Fruit fly (Drosophila melanogaster) Kc167 (cell line): ENCODE data around the gene Jhbp1.

ENCODE experiments used
- Myc ChIP-seq: fragments of >200 bp; optimal IDR thresholded peaks from 2 replicates; lab custom pipeline; 2017; ENCODE audit warnings: missing external identifiers
- Sin3A ChIP-seq: fragments of >200 bp; optimal IDR thresholded peaks from 2 replicates; lab custom pipeline; 2018; ENCODE audit warnings: missing external identifiers
- h ChIP-seq: fragments of >200 bp; optimal IDR thresholded peaks from 3 replicates; lab custom pipeline; 2018; ENCODE audit warnings: missing external identifiers
- insv ChIP-seq: fragments of >200 bp; optimal IDR thresholded peaks from 3 replicates; lab custom pipeline; 2018; ENCODE audit warnings: missing external identifiers
- psq ChIP-seq: fragments of >200 bp; optimal IDR thresholded peaks from 2 replicates; lab custom pipeline; 2017; ENCODE audit warnings: missing external identifiers
- ttk ChIP-seq: sonication (Bioruptor generic); optimal IDR thresholded peaks from 2 replicates; lab custom pipeline; 2017; ENCODE audit warnings: missing external identifiers

Gene Jhbp1

DNA sequence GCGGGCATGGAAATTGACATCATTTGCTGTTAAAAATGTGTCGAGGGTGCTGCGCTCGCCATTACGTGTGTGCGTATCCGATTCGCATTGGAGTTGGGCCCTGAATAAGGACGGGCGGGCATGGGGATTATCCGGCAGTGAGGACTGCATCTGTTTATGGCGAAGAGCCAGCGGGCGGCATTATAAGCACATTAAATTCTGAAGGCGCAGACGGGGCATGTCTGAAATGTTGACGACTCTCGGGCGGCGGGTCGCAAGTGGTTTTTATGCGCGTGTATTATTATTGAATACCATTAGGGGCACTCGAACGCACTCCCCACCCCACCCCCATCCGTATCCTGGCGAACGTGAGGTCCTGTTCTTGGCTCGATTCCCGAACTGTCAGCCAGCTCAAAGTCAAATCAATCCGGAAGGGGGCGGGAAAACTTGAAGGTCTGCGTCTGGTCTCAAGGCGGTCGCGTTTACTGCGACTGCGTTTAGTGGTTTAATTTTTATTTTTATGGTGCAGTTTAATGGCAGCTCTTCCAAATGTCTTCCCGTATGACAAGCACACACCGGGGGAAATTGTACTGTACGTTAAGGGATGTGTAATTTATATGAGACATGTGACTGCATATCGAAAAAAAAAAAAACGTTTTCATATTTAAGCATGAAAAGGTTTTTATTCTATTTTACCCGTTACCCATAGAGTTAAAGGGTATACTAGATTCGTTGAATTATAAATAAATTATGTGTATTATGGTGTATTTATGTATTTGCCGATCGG lies 13.2 kb downstream of the Jhbp1 start:
- TF ChIP-seq Sin3A (lab: Kevin White, UChicago) (no peak), insv (no peak), Myc (lab: Kevin White, UChicago) (no peak), h (lab: Kevin White, UChicago) (no peak), psq (lab: Kevin White, UChicago) (no peak), ttk (no peak)

DNA sequence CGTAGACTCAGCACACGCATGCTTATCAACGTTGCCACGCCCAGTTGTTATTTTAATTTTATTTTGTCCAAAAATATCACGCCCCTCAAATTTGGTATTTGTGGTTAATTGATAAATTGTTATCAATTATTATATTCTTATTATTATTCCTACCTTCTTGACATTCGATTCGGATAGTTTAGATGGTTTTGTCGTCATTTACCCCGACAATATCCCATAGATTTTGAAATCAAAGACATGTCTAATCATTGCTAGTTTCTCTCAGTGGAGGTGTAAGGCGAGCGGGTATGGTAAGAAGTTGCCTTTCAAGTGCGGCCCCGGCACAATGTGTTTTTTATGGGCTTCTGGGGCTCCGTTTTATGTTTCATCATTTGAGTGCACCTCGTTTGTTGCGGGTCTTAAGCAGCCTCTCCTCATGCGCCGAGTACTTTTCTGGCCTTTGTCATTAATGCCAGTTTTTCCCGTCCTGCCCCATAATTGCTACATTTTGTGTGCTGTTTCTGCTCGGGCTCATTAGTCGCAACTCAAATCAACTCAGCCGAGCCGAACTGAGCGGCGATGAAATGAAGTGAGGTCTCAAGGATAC lies 14.0 kb downstream of the Jhbp1 start:
- TF ChIP-seq h (lab: Kevin White, UChicago) (no peak), insv (no peak), ttk (no peak), Sin3A (lab: Kevin White, UChicago) (no peak), psq (lab: Kevin White, UChicago) (no peak), Myc (lab: Kevin White, UChicago) (no peak)

DNA sequence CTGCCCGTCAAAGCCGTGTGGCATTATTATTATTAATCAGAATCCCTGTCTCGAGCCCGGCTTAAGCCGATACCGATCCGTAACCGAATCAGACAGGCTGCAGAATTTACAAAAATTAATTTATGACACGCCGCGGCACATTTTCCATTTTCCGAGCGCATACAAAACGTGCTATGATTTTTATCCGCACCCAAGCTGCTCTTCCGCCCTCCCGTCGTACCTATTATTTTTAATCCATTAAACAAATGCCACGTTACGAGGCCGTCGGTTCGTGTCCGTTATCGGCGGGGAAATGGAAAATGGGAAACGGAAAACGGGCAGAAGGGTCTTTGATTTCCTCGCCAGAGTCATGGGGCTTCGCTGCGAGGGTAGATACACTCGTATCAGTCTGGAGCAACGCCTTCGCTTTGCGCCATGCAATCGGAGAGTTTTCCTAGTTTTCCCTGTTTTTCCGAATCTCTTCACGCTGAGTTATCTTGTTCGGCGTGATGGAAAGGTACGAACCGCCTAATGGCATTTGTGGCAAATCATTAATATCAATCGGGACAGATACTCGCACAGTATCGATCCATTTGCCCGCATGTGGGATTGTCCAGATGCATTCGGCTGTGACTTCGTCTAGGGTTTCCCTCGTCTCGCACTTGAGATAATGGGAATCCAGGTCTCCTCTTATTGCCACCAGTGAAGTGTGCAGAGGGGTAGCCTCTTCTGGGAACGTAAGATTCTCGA lies 15.0 kb downstream of the Jhbp1 start:
- no peak for TF ChIP-seq ttk
- TF ChIP-seq Sin3A (lab: Kevin White, UChicago): no peak
- TF ChIP-seq h (lab: Kevin White, UChicago): no peak

DNA sequence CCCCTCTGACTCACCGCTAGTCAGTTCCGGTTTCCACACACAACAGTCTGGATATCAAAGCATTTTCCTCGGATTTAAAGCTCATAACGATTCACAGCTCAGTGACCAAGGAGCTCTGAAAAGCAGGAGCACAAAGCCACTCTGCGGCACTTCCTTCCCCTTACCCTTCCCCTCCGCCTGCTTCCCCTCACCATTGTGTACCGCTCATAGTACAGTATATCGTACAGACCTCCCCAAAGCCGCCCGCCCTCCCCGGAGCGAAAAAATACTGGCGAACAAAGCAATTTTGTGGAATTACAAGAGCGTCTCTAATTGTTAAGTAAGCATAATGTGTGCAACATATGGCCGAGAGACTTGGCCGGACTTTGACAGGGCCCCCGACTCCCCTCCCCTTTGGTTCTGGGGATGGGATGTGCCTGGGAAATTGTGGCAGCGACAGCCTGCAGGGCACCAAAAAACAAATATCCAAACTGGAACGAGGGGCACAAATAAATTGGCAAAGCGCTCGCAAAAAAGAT lies 15.9 kb downstream of the Jhbp1 start:
- TF ChIP-seq h (lab: Kevin White, UChicago) (no peak), ttk (no peak), insv (no peak), psq (lab: Kevin White, UChicago) (no peak), Sin3A (lab: Kevin White, UChicago) (no peak), Myc (lab: Kevin White, UChicago) (no peak)

DNA sequence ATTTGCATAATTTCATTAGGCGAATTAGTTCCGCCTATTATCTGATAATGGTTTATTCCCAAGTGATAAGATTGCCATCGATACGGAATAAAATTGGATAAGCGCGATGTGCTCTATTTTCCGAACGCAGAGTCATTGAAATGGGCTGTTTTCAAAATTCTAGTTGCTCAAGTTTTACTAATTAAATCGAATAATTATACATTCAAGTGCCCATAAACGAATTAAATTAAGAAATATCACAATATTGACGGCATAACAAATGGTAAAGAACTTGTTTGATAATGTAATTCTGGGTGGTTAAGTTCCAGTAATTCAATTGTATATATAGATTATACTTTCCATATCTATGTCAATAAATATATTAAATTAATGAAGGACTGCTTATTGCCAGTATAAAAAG lies 18.9 kb downstream of the Jhbp1 start, which contains the start of gene CG14662:
Gene CG14662 (minus strand): TSS at position 101 of the 400 bp plus-strand sequence.
- TF ChIP-seq ttk: no peak
- TF ChIP-seq insv: no peak
- TF ChIP-seq Myc (lab: Kevin White, UChicago): no peak
- no peak for TF ChIP-seq h (lab: Kevin White, UChicago)
- TF ChIP-seq psq (lab: Kevin White, UChicago): no peak
- no peak for TF ChIP-seq Sin3A (lab: Kevin White, UChicago)

DNA sequence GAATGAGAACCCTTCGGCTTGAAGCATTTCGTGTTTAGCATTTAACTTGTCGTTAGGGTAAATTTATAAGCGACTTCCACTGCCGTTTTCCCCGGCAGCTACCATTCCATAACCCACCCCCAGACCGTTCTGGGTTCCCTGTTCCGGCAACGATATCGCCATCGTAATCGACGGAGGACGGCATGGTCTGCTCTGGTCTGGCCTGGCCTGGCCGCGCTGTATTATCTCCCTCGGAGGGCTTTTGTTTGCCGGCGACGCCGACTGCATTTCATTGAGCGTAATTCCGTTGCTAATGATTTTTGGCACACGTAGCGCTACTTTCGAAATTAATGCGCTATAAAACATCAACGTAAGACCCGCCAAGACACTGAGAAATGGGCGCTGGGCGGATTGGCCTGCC lies 19.4 kb downstream of the Jhbp1 start:
- TF ChIP-seq insv: no peak
- TF ChIP-seq Sin3A (lab: Kevin White, UChicago): no peak
- TF ChIP-seq h (lab: Kevin White, UChicago): no peak
- no peak for TF ChIP-seq ttk
- TF ChIP-seq psq (lab: Kevin White, UChicago): no peak
- TF ChIP-seq Myc (lab: Kevin White, UChicago): no peak

DNA sequence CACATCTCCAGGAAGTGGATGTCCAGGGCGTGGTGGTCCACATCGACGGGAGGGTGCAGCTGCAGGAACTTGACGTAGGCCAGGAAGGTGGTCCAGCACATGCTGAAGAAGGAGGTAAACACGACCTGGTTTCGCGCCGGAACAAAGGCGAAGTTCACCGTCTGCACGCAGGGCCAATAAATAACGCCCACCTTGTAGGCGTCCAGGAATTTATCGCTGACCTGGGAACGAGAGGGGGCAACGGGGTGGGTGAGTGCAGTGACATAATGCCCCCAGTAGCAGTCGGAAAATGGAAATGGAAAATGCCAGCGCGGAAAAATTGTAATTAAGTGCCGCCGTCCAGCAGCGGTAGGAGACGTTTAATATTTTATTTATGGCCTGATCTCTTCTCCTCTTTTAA lies 21.4 kb downstream of the Jhbp1 start:
- TF ChIP-seq Sin3A (lab: Kevin White, UChicago) (no peak), psq (lab: Kevin White, UChicago) (no peak), insv (no peak), ttk (no peak), Myc (lab: Kevin White, UChicago) (no peak)

DNA sequence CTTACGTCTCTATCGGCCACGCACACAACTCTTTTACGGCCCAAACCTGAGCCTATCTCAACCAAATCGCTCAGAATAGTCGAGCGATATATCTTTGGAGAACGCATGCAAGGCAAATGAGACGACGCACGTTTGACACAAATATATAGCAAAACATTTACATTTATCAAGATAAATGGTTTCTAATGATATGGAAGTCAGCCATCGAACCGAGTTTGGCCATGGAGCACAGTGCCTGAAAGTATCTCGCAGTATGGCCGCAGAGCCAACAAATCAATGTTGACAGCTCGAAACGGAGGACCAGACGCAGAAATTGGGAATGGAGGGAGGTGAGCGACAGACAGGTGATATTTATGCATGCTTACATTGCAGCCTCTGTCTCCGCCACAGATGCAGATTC lies 22.2 kb downstream of the Jhbp1 start:
- TF ChIP-seq insv (no peak), Myc (lab: Kevin White, UChicago) (no peak), h (lab: Kevin White, UChicago) (no peak), ttk (no peak), psq (lab: Kevin White, UChicago) (no peak), Sin3A (lab: Kevin White, UChicago) (no peak)

DNA sequence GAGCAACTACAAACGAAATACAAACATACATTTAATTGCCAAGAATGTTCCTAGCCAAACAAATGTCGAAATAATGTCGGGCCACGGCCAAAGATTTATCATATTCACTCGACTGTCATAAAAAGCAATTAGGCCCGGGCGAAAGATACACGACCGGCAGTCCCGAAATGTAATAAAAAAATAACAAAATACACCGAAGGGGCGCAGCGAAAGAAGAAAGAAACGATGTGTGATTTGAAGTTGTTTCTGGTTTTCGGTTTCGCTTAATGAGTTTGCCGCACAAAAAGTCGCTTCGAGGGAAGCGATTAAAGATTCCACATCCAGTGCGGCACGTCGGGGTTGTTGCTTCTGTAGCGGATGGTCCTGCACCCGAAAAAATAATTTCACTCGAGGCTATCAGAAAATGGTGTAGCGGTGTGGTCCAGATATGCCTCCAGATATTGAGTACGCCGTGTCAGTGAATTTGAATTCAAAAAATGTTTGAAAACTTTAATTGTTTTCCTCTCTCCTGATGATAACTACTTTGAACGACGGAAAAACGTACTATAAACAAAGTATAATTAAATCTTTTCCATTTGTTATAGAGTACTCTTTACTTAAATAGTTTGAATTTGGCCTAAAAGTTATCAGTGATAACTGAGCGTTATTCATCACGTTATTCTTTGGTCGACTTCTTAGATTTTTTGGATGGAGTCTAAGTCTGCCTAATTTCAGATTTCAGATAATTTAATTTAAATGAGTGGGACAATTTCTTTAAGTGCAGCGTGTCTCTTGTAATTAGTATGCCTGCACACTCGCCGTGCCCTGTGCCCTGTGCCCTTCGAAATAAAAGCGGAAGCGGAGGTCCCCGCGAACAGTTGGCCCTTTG lies 24.1 kb downstream of the Jhbp1 start:
- no peak for TF ChIP-seq ttk
- TF ChIP-seq Sin3A (lab: Kevin White, UChicago): no peak
- TF ChIP-seq Myc (lab: Kevin White, UChicago): no peak

DNA sequence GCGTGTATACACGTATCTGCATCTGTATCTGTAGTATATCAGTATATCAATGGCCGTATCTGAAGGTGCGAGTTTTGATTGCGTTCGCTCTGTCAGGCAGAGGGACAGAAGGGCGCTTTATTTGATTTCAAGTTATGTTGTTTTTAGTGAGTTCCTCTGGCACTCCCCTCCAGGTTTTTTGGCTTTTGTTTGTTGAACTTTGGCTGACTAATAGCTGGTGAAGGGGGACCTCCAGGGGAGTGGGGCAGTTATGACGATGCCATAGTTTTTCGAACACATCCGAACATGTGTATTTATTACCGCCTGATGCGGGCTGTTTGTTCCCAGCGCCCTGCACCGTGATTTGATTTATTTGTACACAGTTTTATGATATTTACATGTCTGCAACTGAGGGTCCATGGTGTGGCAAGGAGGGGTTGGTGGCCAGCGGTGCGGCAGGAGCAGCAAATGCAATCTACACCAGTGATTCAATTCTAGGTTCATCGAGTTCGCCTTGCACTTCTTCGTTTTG lies 27.0 kb downstream of the Jhbp1 start:
- TF ChIP-seq Myc (lab: Kevin White, UChicago): no peak
- TF ChIP-seq ttk: no peak
- TF ChIP-seq insv: no peak
- TF ChIP-seq Sin3A (lab: Kevin White, UChicago): no peak
- TF ChIP-seq psq (lab: Kevin White, UChicago): no peak

DNA sequence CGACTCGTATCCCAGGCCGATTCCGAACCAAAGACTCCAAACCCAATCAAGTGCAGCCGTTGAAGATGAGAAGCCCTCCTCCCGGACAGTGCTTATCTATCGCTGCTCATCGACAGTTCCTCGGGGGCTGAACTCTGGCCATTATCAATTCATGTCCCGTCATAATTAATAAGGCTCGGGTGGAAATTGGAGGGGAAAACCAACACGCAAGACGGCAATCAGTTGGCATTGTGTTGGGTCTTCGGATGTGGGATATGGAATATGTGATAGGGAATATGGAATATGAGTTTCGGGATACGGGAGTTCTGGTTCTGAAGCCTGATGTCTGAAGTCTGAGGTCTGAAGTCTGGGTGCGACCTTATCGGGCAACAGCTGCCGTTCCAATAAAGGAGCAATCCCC lies 28.1 kb downstream of the Jhbp1 start:
- no peak for TF ChIP-seq Myc (lab: Kevin White, UChicago)
- TF ChIP-seq h (lab: Kevin White, UChicago): no peak
- TF ChIP-seq psq (lab: Kevin White, UChicago): no peak
- TF ChIP-seq ttk: no peak
- no peak for TF ChIP-seq Sin3A (lab: Kevin White, UChicago)
- no peak for TF ChIP-seq insv
